Fruit fly (Drosophila melanogaster) whole organism, wandering third instar larva: Measurements from ENCODE around the gene GlcAT-P.
A peak's percentile ranks its signal among the peaks of the same experiment; 100 is the strongest.

ENCODE experiments used
- Abd-B ChIP-seq: fragments of >200 bp; optimal IDR thresholded peaks from 2 replicates; lab custom pipeline; 2017; ENCODE audit warnings: missing biosample characterization, missing genetic modification characterization
- CG32264 ChIP-seq: fragments of 200-800 bp; sonication (Bioruptor generic); optimal IDR thresholded peaks from 2 replicates; lab custom pipeline; 2016; ENCODE audit warnings: missing biosample characterization, missing genetic modification characterization
- CG9705 ChIP-seq: fragments of 200-800 bp; sonication (Bioruptor generic); optimal IDR thresholded peaks from 2 replicates; lab custom pipeline; 2018; ENCODE audit warnings: missing biosample characterization, mild to moderate bottlenecking, missing genetic modification characterization
- CrebA ChIP-seq: fragments of 200-800 bp; sonication (Bioruptor generic); optimal IDR thresholded peaks from 2 replicates; lab custom pipeline; 2016; ENCODE audit warnings: missing biosample characterization, mild to moderate bottlenecking, missing genetic modification characterization, borderline replicate concordance
- Dfd ChIP-seq: fragments of >200 bp; optimal IDR thresholded peaks from 2 replicates; lab custom pipeline; 2017; ENCODE audit warnings: missing biosample characterization, missing genetic modification characterization
- Dif ChIP-seq: fragments of 200-275, 200-300 bp; sonication (Bioruptor generic); optimal IDR thresholded peaks from 2 replicates; lab custom pipeline; 2018; ENCODE audit warnings: missing biosample characterization, missing genetic modification characterization; ENCODE audit not compliant: partially characterized antibody
- GATAd ChIP-seq: sonication (Bioruptor generic); optimal IDR thresholded peaks from 2 replicates; lab custom pipeline; 2016; ENCODE audit warnings: missing biosample characterization, missing genetic modification characterization
- HLH106 ChIP-seq: fragments of 200-800 bp; optimal IDR thresholded peaks from 3 replicates; lab custom pipeline; 2019; ENCODE audit warnings: missing biosample characterization, mild to moderate bottlenecking, missing genetic modification characterization, moderate library complexity
- Hnf4 ChIP-seq: fragments of 200-800 bp; sonication (Bioruptor generic); optimal IDR thresholded peaks from 2 replicates; lab custom pipeline; 2016; ENCODE audit warnings: missing biosample characterization, mild to moderate bottlenecking, missing genetic modification characterization
- Hr78 ChIP-seq: fragments of >200 bp; optimal IDR thresholded peaks from 2 replicates; lab custom pipeline; 2017; ENCODE audit warnings: missing biosample characterization, missing genetic modification characterization
- Hr83 ChIP-seq: fragments of 200-300 bp; sonication (Bioruptor generic); optimal IDR thresholded peaks from 2 replicates; lab custom pipeline; 2016; ENCODE audit warnings: missing biosample characterization, mild to moderate bottlenecking, missing genetic modification characterization, moderate library complexity; ENCODE audit not compliant: poor library complexity, severe bottlenecking
- Jra ChIP-seq: sonication (Bioruptor generic); optimal IDR thresholded peaks from 2 replicates; lab custom pipeline; 2016; ENCODE audit warnings: missing biosample characterization, missing genetic modification characterization
- Mio ChIP-seq: sonication (Bioruptor generic); optimal IDR thresholded peaks from 2 replicates; lab custom pipeline; 2016; ENCODE audit warnings: missing biosample characterization, missing genetic modification characterization
- Myc ChIP-seq: fragments of >200 bp; optimal IDR thresholded peaks from 2 replicates; lab custom pipeline; 2017
- N ChIP-seq: fragments of >200 bp; optimal IDR thresholded peaks from 2 replicates; lab custom pipeline; 2018; ENCODE audit warnings: missing biosample characterization, missing external identifiers, missing genetic modification characterization
- OdsH ChIP-seq: fragments of 200-800 bp; sonication (Bioruptor generic); optimal IDR thresholded peaks from 2 replicates; lab custom pipeline; 2016; ENCODE audit warnings: missing biosample characterization, mild to moderate bottlenecking, missing genetic modification characterization
- Rel ChIP-seq, 2 experiments: fragments of 200-800 bp; sonication (Bioruptor generic) in 1 of 2; optimal IDR thresholded peaks; 2 replicates in 1 of 2; 3 replicates in 1 of 2; lab custom pipeline; 2016 to 2019; ENCODE audit warnings: mild to moderate bottlenecking in 2 of 2, missing biosample characterization in 2 of 2, missing genetic modification characterization in 2 of 2, moderate library complexity in 1 of 2
- Sp1 ChIP-seq: fragments of 200-800 bp; sonication (Bioruptor generic); optimal IDR thresholded peaks from 3 replicates; lab custom pipeline; 2019; ENCODE audit warnings: missing biosample characterization, mild to moderate bottlenecking, missing genetic modification characterization, moderate library complexity
- Vsx2 ChIP-seq: fragments of 200-300, 225-300 bp; sonication (Bioruptor generic); optimal IDR thresholded peaks from 2 replicates; lab custom pipeline; 2018; ENCODE audit warnings: missing biosample characterization, missing genetic modification characterization; ENCODE audit not compliant: partially characterized antibody
- br ChIP-seq: fragments of 200-800 bp; sonication (Bioruptor generic); optimal IDR thresholded peaks from 2 replicates; lab custom pipeline; 2016; ENCODE audit warnings: missing biosample characterization, missing genetic modification characterization
- brk ChIP-seq: fragments of 200-800 bp; sonication (Bioruptor generic); optimal IDR thresholded peaks from 2 replicates; lab custom pipeline; 2016; ENCODE audit warnings: missing biosample characterization, mild to moderate bottlenecking, missing genetic modification characterization
- dl ChIP-seq, 2 experiments: fragments of 175-275, 200-275 bp in 1 of 2; fragments of 200-275 bp in 1 of 2; sonication (Bioruptor generic); optimal IDR thresholded peaks; lab custom pipeline; 2018; ENCODE audit warnings: mild to moderate bottlenecking in 2 of 2, missing biosample characterization in 2 of 2, missing genetic modification characterization in 2 of 2, moderate library complexity in 2 of 2; ENCODE audit not compliant: partially characterized antibody in 2 of 2, insufficient read depth in 1 of 2
- dmrt93B ChIP-seq: fragments of 200-800 bp; sonication (Bioruptor generic); optimal IDR thresholded peaks from 2 replicates; lab custom pipeline; 2018; ENCODE audit warnings: missing biosample characterization, mild to moderate bottlenecking, missing genetic modification characterization
- dsf ChIP-seq: sonication (Bioruptor generic); optimal IDR thresholded peaks from 2 replicates; lab custom pipeline; 2016; ENCODE audit warnings: missing biosample characterization, missing genetic modification characterization, borderline replicate concordance
- ey ChIP-seq: fragments of 200-800 bp; sonication (Bioruptor generic); optimal IDR thresholded peaks from 2 replicates; lab custom pipeline; 2016; ENCODE audit warnings: missing biosample characterization, missing genetic modification characterization
- foxo ChIP-seq, 2 experiments: fragments of 200-800 bp; sonication (Bioruptor generic); optimal IDR thresholded peaks; 2 replicates in 1 of 2; 3 replicates in 1 of 2; lab custom pipeline; 2016 to 2017; ENCODE audit warnings: missing biosample characterization in 2 of 2, missing genetic modification characterization in 2 of 2
- fru ChIP-seq: fragments of 200-800 bp; sonication (Bioruptor generic); optimal IDR thresholded peaks from 3 replicates; lab custom pipeline; 2016; ENCODE audit warnings: missing biosample characterization, mild to moderate bottlenecking, missing genetic modification characterization
- h ChIP-seq: fragments of 200-800 bp; sonication (Bioruptor generic); optimal IDR thresholded peaks from 3 replicates; lab custom pipeline; 2016; ENCODE audit warnings: missing biosample characterization, mild to moderate bottlenecking, missing genetic modification characterization
- jim ChIP-seq: fragments of 175-275, 200-325 bp; sonication (Bioruptor generic); optimal IDR thresholded peaks from 2 replicates; lab custom pipeline; 2016; ENCODE audit warnings: missing biosample characterization, mild to moderate bottlenecking, missing genetic modification characterization
- lola ChIP-seq: fragments of >200 bp; optimal IDR thresholded peaks from 2 replicates; lab custom pipeline; 2017; ENCODE audit warnings: missing biosample characterization, missing genetic modification characterization
- pan ChIP-seq: fragments of >200 bp; optimal IDR thresholded peaks from 2 replicates; lab custom pipeline; 2017
- psq ChIP-seq: fragments of 200-800 bp; sonication (Bioruptor generic); optimal IDR thresholded peaks from 3 replicates; lab custom pipeline; 2017; ENCODE audit warnings: missing biosample characterization, mild to moderate bottlenecking, missing genetic modification characterization, moderate library complexity
- rgr ChIP-seq: fragments of 200-800 bp; sonication (Bioruptor generic); optimal IDR thresholded peaks from 3 replicates; lab custom pipeline; 2016; ENCODE audit warnings: missing biosample characterization, mild to moderate bottlenecking, missing genetic modification characterization
- sage ChIP-seq: fragments of 200-800 bp; sonication (Bioruptor generic); optimal IDR thresholded peaks from 2 replicates; lab custom pipeline; 2016; ENCODE audit warnings: missing biosample characterization, mild to moderate bottlenecking, missing genetic modification characterization
- sv ChIP-seq: fragments of 200-800 bp; sonication (Bioruptor generic); optimal IDR thresholded peaks from 3 replicates; lab custom pipeline; 2016; ENCODE audit warnings: missing biosample characterization, missing genetic modification characterization
- tai ChIP-seq: sonication (Bioruptor generic); optimal IDR thresholded peaks from 2 replicates; lab custom pipeline; 2016; ENCODE audit warnings: missing biosample characterization, missing genetic modification characterization
- usp ChIP-seq: fragments of >200 bp; optimal IDR thresholded peaks from 2 replicates; lab custom pipeline; 2017; ENCODE audit warnings: missing biosample characterization, missing genetic modification characterization
- woc ChIP-seq: sonication (Bioruptor generic); optimal IDR thresholded peaks from 2 replicates; lab custom pipeline; 2016; ENCODE audit warnings: missing biosample characterization, mild to moderate bottlenecking, missing genetic modification characterization

Gene GlcAT-P

DNA sequence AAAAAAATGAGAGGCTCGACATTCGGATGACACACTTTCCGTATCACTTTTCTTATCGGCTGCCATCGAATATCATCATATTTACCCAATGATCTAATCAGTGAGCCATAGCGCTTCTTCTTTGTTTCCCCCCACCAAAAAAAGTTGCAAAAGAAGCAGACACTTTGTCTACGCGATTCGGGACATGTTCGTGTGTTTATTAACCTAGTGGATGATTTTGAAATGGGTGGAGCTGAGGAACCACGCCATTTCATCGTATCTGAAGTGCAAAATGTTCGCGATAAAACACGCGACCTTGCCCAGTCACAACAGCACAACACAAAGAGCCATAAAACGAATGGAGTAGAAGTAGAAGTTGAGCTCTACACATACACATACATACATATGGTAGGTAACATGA lies 44.6 kb upstream of the GlcAT-P start:
- TF ChIP-seq dl (GFP tag; optimal IDR thresholded peaks at IDR 0.05; lab: Kevin White, UChicago; ENCODE audit: insufficient read depth in 1 of 2, partially characterized antibody in 2 of 2) (no peak), psq (GFP tag; lab: Kevin White, UChicago) (no peak), foxo (GFP tag; optimal IDR thresholded peaks at IDR 0.05; lab: Kevin White, UChicago) (no peak), usp (no peak), br (GFP tag; lab: Kevin White, UChicago) (peak; percentile 65), Dif (no peak), CrebA (GFP tag; lab: Kevin White, UChicago) (no peak), N (no peak), Hr78 (no peak), woc (no peak), dmrt93B (GFP tag; lab: Kevin White, UChicago) (no peak), Jra (GFP tag; lab: Kevin White, UChicago) (no peak), OdsH (GFP tag; lab: Kevin White, UChicago) (no peak), h (peak; percentile 56), Rel (GFP tag; optimal IDR thresholded peaks at IDR 0.05; lab: Kevin White, UChicago) (no peak), Rel (tag; optimal IDR thresholded peaks at IDR 0.05; lab: Kevin White, UChicago) (peak; percentile 39)

DNA sequence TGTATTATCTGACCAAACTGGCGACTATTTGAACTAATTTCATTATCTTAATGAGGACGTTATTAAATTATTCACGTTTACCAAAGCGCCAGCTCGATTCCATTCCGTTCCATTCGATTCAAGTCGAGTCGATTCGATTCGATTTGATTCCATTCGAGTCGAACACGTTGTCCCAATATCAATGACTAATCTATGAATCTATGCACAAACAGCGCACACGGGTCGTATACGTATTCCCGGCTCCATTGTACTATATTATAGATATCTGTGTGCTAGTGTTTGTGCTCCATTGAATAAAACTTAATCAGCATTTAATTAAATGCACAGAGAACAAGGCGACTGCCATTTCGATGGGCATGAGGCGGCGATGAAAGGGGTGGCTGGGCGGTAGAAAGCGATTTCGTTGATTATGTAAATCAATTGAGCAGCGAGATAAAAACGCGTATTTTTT lies 41.9 kb upstream of the GlcAT-P start:
- TF ChIP-seq usp, result no peak
- no peak for TF ChIP-seq sage (GFP tag; lab: Kevin White, UChicago)
- TF ChIP-seq foxo (GFP tag; optimal IDR thresholded peaks at IDR 0.05; lab: Kevin White, UChicago), result peak in 1 of 2 experiments; percentile 1
- peak; percentile 55 for TF ChIP-seq br (GFP tag; lab: Kevin White, UChicago)
- no peak for TF ChIP-seq woc
- no peak for TF ChIP-seq Abd-B (GFP tag; lab: Kevin White, UChicago)
- TF ChIP-seq fru (GFP tag; lab: Kevin White, UChicago), result no peak
- TF ChIP-seq psq (GFP tag; lab: Kevin White, UChicago), result peak; percentile 2
- no peak for TF ChIP-seq Sp1 (GFP tag; lab: Kevin White, UChicago)
- TF ChIP-seq CG32264, result no peak
- TF ChIP-seq sv (GFP tag; lab: Kevin White, UChicago), result no peak
- no peak for TF ChIP-seq dsf (GFP tag; lab: Kevin White, UChicago)
- no peak for TF ChIP-seq Dfd (GFP tag; lab: Kevin White, UChicago)
- TF ChIP-seq OdsH (GFP tag; lab: Kevin White, UChicago), result no peak
- no peak for TF ChIP-seq jim (GFP tag; lab: Kevin White, UChicago)
- peak; percentile 18 for TF ChIP-seq rgr (GFP tag; lab: Kevin White, UChicago)
- TF ChIP-seq dl (GFP tag; optimal IDR thresholded peaks at IDR 0.05; lab: Kevin White, UChicago; ENCODE audit: insufficient read depth in 1 of 2, partially characterized antibody in 2 of 2), result no peak
- no peak for TF ChIP-seq lola (GFP tag; lab: Kevin White, UChicago)
- TF ChIP-seq CrebA (GFP tag; lab: Kevin White, UChicago), result peak; percentile 13
- no peak for TF ChIP-seq brk (GFP tag; lab: Kevin White, UChicago)
- no peak for TF ChIP-seq dmrt93B (GFP tag; lab: Kevin White, UChicago)
- no peak for TF ChIP-seq ey (GFP tag; lab: Kevin White, UChicago)
- peak; percentile 49 for TF ChIP-seq h
- no peak for TF ChIP-seq Myc (lab: Kevin White, UChicago)
- no peak for TF ChIP-seq pan (lab: Kevin White, UChicago)
- TF ChIP-seq Rel (GFP tag; optimal IDR thresholded peaks at IDR 0.05; lab: Kevin White, UChicago), result no peak
- peak; percentile 5 for TF ChIP-seq Rel (tag; optimal IDR thresholded peaks at IDR 0.05; lab: Kevin White, UChicago)
- no peak for TF ChIP-seq N
- no peak for TF ChIP-seq CG9705 (GFP tag; lab: Kevin White, UChicago)
- TF ChIP-seq Hr83 (GFP tag; lab: Kevin White, UChicago), result no peak
- no peak for TF ChIP-seq Dif
- no peak for TF ChIP-seq GATAd (GFP tag; lab: Kevin White, UChicago)
- TF ChIP-seq Vsx2 (GFP tag; lab: Kevin White, UChicago), result no peak
- no peak for TF ChIP-seq Jra (GFP tag; lab: Kevin White, UChicago)
- TF ChIP-seq tai, result peak; percentile 9
- TF ChIP-seq HLH106 (tag; lab: Kevin White, UChicago), result no peak
- no peak for TF ChIP-seq Hr78
- TF ChIP-seq Mio (GFP tag; lab: Kevin White, UChicago), result no peak
- no peak for TF ChIP-seq Hnf4
